Worm (Caenorhabditis elegans) whole organism, late embryonic: Measurements from ENCODE around the gene F08F1.4.

Experiments
- C08G9.2 ChIP-seq: sonication (generic microtip); optimal IDR thresholded peaks from 2 replicates; lab custom pipeline; 2016; ENCODE audit warnings: mild to moderate bottlenecking, missing genetic modification characterization, moderate library complexity, missing compliant biosample characterization
- C38D4.7 ChIP-seq: fragments of 200-800 bp; sonication (Bioruptor generic); optimal IDR thresholded peaks from 2 replicates; lab custom pipeline; 2018; ENCODE audit warnings: mild to moderate bottlenecking, missing genetic modification characterization, moderate library complexity, missing compliant biosample characterization
- K02D7.2 ChIP-seq: sonication (generic microtip); optimal IDR thresholded peaks from 2 replicates; lab custom pipeline; 2017; ENCODE audit warnings: mild to moderate bottlenecking, missing genetic modification characterization, missing compliant biosample characterization
- K09A11.1 ChIP-seq: sonication (generic microtip); optimal IDR thresholded peaks from 2 replicates; lab custom pipeline; 2017; ENCODE audit warnings: antibody characterized with exemption, mild to moderate bottlenecking, missing genetic modification characterization, missing compliant biosample characterization; ENCODE audit not compliant: insufficient read depth
- T23F11.4 ChIP-seq: fragments of 200-800 bp; sonication (Bioruptor generic); optimal IDR thresholded peaks from 2 replicates; lab custom pipeline; 2018; ENCODE audit warnings: mild to moderate bottlenecking, missing genetic modification characterization, missing compliant biosample characterization
- Y22D7AL.16 ChIP-seq: sonication (generic microtip); optimal IDR thresholded peaks from 2 replicates; lab custom pipeline; 2016; ENCODE audit warnings: missing genetic modification characterization, missing compliant biosample characterization
- ahr-1 ChIP-seq: sonication (generic microtip); optimal IDR thresholded peaks from 2 replicates; lab custom pipeline; 2016; ENCODE audit warnings: missing genetic modification characterization, missing compliant biosample characterization
- ama-1 ChIP-seq: fragments of 150-350 bp; optimal IDR thresholded peaks from 2 replicates; lab custom pipeline; 2014
- ceh-18 ChIP-seq: sonication (generic microtip); optimal IDR thresholded peaks from 2 replicates; lab custom pipeline; 2016; ENCODE audit warnings: missing genetic modification characterization, missing compliant biosample characterization
- ceh-19 ChIP-seq: fragments of 200-800 bp; sonication (Bioruptor generic); optimal IDR thresholded peaks from 2 replicates; lab custom pipeline; 2018; ENCODE audit warnings: mild to moderate bottlenecking, missing genetic modification characterization, missing compliant biosample characterization
- ceh-2 ChIP-seq: sonication (generic microtip); optimal IDR thresholded peaks from 2 replicates; lab custom pipeline; 2016; ENCODE audit warnings: missing genotype, missing genetic modification characterization, missing compliant biosample characterization
- ceh-22 ChIP-seq: sonication (generic microtip); optimal IDR thresholded peaks from 2 replicates; lab custom pipeline; 2017; ENCODE audit warnings: missing biosample characterization, missing genetic modification characterization
- ceh-9 ChIP-seq: sonication (generic microtip); optimal IDR thresholded peaks from 2 replicates; lab custom pipeline; 2016; ENCODE audit warnings: mild to moderate bottlenecking, missing genetic modification characterization, inconsistent platforms, missing compliant biosample characterization
- che-1 ChIP-seq: sonication (generic microtip); optimal IDR thresholded peaks from 2 replicates; lab custom pipeline; 2016; ENCODE audit warnings: mild to moderate bottlenecking, missing genetic modification characterization, missing compliant biosample characterization
- dve-1 ChIP-seq: sonication (generic microtip); optimal IDR thresholded peaks from 2 replicates; lab custom pipeline; 2017; ENCODE audit warnings: antibody characterized with exemption, mild to moderate bottlenecking, missing genetic modification characterization, missing compliant biosample characterization
- elt-2 ChIP-seq: sonication (generic microtip); optimal IDR thresholded peaks from 2 replicates; lab custom pipeline; 2016; ENCODE audit warnings: missing genetic modification reagents, missing genetic modification characterization, missing compliant biosample characterization
- ets-4 ChIP-seq: sonication (generic microtip); optimal IDR thresholded peaks from 2 replicates; lab custom pipeline; 2016; ENCODE audit warnings: missing genetic modification characterization, missing compliant biosample characterization
- eyg-1 ChIP-seq: sonication (generic microtip); optimal IDR thresholded peaks from 2 replicates; lab custom pipeline; 2016; ENCODE audit warnings: missing genotype, missing genetic modification characterization, missing compliant biosample characterization
- fax-1 ChIP-seq: sonication (generic microtip); optimal IDR thresholded peaks from 2 replicates; lab custom pipeline; 2016; ENCODE audit warnings: missing genotype, missing genetic modification characterization, missing compliant biosample characterization
- fkh-6 ChIP-seq: sonication (generic microtip); optimal IDR thresholded peaks from 2 replicates; lab custom pipeline; 2016; ENCODE audit warnings: missing genetic modification characterization, missing compliant biosample characterization
- hlh-8 ChIP-seq: sonication (generic microtip); optimal IDR thresholded peaks from 2 replicates; lab custom pipeline; 2016; ENCODE audit warnings: missing genotype, missing genetic modification characterization, missing compliant biosample characterization
- lim-6 ChIP-seq: sonication (generic microtip); optimal IDR thresholded peaks from 2 replicates; lab custom pipeline; 2016; ENCODE audit warnings: missing genetic modification characterization, missing compliant biosample characterization
- lin-11 ChIP-seq: fragments of 200-800 bp; sonication (Bioruptor generic); optimal IDR thresholded peaks from 2 replicates; lab custom pipeline; 2018; ENCODE audit warnings: mild to moderate bottlenecking, missing genetic modification characterization, missing compliant biosample characterization
- mec-3 ChIP-seq: sonication (generic microtip); optimal IDR thresholded peaks from 2 replicates; lab custom pipeline; 2016; ENCODE audit warnings: borderline replicate concordance, missing genetic modification characterization, missing compliant biosample characterization
- nhr-11 ChIP-seq: fragments of 150-350 bp; optimal IDR thresholded peaks from 2 replicates; lab custom pipeline; 2014; ENCODE audit warnings: missing biosample characterization, missing genetic modification characterization
- nhr-232 ChIP-seq: sonication (generic microtip); optimal IDR thresholded peaks from 2 replicates; lab custom pipeline; 2016; ENCODE audit warnings: missing genetic modification characterization, missing compliant biosample characterization
- pat-9 ChIP-seq: fragments of 200-800 bp; sonication (Bioruptor generic); optimal IDR thresholded peaks from 2 replicates; lab custom pipeline; 2018; ENCODE audit warnings: mild to moderate bottlenecking, missing genetic modification characterization, moderate library complexity, missing compliant biosample characterization
- pha-2 ChIP-seq: sonication (generic microtip); optimal IDR thresholded peaks from 2 replicates; lab custom pipeline; 2017; ENCODE audit warnings: mild to moderate bottlenecking, missing genetic modification characterization, missing compliant biosample characterization
- pros-1 ChIP-seq: fragments of 150-350 bp; optimal IDR thresholded peaks from 2 replicates; lab custom pipeline; 2014; ENCODE audit warnings: missing biosample characterization, missing genetic modification reagents, missing genetic modification characterization
- sdc-2 ChIP-seq: sonication (generic microtip); optimal IDR thresholded peaks from 2 replicates; lab custom pipeline; 2016; ENCODE audit warnings: missing genotype, missing genetic modification characterization, missing compliant biosample characterization
- syd-9 ChIP-seq: sonication (generic microtip); optimal IDR thresholded peaks from 2 replicates; lab custom pipeline; 2016; ENCODE audit warnings: mild to moderate bottlenecking, missing genetic modification characterization, moderate library complexity, missing compliant biosample characterization
- tbx-2 ChIP-seq: sonication (generic microtip); optimal IDR thresholded peaks from 2 replicates; lab custom pipeline; 2016; ENCODE audit warnings: missing genetic modification characterization, missing compliant biosample characterization
- ttx-3 ChIP-seq: sonication (generic microtip); optimal IDR thresholded peaks from 2 replicates; lab custom pipeline; 2016; ENCODE audit warnings: missing genetic modification reagents, missing genetic modification characterization, missing compliant biosample characterization
- unc-3 ChIP-seq, 2 experiments: fragments of 200-800 bp in 1 of 2; sonication (Bioruptor generic) in 1 of 2; sonication (generic microtip) in 1 of 2; conservative IDR thresholded peaks in 1 of 2; optimal IDR thresholded peaks in 1 of 2; 2 replicates each; pipeline versions ENCODE4 v1.3.6 to Lab custom; 2016 to 2022; ENCODE audit warnings: missing compliant biosample characterization in 2 of 2, missing genetic modification characterization in 2 of 2, missing genetic modification reagents in 1 of 2
- unc-42 ChIP-seq: sonication (generic microtip); optimal IDR thresholded peaks from 2 replicates; lab custom pipeline; 2016; ENCODE audit warnings: missing genotype, missing genetic modification characterization, missing compliant biosample characterization
- unc-55 ChIP-seq: sonication (generic microtip); optimal IDR thresholded peaks from 2 replicates; lab custom pipeline; 2017; ENCODE audit warnings: missing biosample characterization, missing genetic modification reagents, missing genetic modification characterization
- unc-86 ChIP-seq: sonication (generic microtip); optimal IDR thresholded peaks from 2 replicates; lab custom pipeline; 2016; ENCODE audit warnings: missing genetic modification characterization, missing compliant biosample characterization
- zip-5 ChIP-seq: sonication (generic microtip); optimal IDR thresholded peaks from 2 replicates; lab custom pipeline; 2016; ENCODE audit warnings: missing genetic modification characterization, missing compliant biosample characterization

Gene F08F1.4

ce11 chrX:8438756-8439155, 25.5 kb downstream of the F08F1.4 start:
- no peak for TF ChIP-seq pat-9 (tag; lab: Kevin White, UChicago)
- TF ChIP-seq eyg-1 (tag; lab: Kevin White, UChicago), result no peak
- no peak for TF ChIP-seq ama-1 (lab: Kevin White, UChicago)
- no peak for TF ChIP-seq ceh-9
- no peak for TF ChIP-seq fkh-6 (tag; lab: Kevin White, UChicago)
- no peak for TF ChIP-seq ceh-2 (tag; lab: Kevin White, UChicago)
- no peak for TF ChIP-seq mec-3 (tag; lab: Kevin White, UChicago)
- TF ChIP-seq ets-4 (tag; lab: Kevin White, UChicago), result no peak
- no peak for TF ChIP-seq lim-6 (tag; lab: Kevin White, UChicago)
- no peak for TF ChIP-seq pha-2
- no peak for TF ChIP-seq ceh-19 (GFP tag; lab: Kevin White, UChicago)
- no peak for TF ChIP-seq ceh-18 (tag; lab: Kevin White, UChicago)
- TF ChIP-seq unc-3 (GFP tag; conservative IDR thresholded peaks at IDR 0.05; lab: Robert Waterston, UW), result no peak
- TF ChIP-seq unc-3 (tag; optimal IDR thresholded peaks at IDR 0.05; lab: Kevin White, UChicago), result no peak
- TF ChIP-seq T23F11.4 (GFP tag; lab: Kevin White, UChicago), result no peak
- TF ChIP-seq ahr-1 (tag; lab: Kevin White, UChicago), result no peak
- no peak for TF ChIP-seq nhr-11 (tag; lab: Kevin White, UChicago)
- TF ChIP-seq fax-1 (tag; lab: Kevin White, UChicago), result no peak
- no peak for TF ChIP-seq C08G9.2 (tag; lab: Kevin White, UChicago)
- no peak for TF ChIP-seq ceh-22 (tag; lab: Kevin White, UChicago)
- TF ChIP-seq zip-5 (tag; lab: Kevin White, UChicago), result no peak

- TF ChIP-seq elt-2 (tag; lab: Kevin White, UChicago), result peak; percentile 38
- TF ChIP-seq fax-1 (tag; lab: Kevin White, UChicago), result no peak
Measured at ce11 chrX:8440001-8440735, 26.9 kb downstream of the F08F1.4 start.

ce11 chrX:8444922-8445321, 31.7 kb downstream of the F08F1.4 start:
- no peak for TF ChIP-seq fkh-6 (tag; lab: Kevin White, UChicago)
- no peak for TF ChIP-seq unc-3 (GFP tag; conservative IDR thresholded peaks at IDR 0.05; lab: Robert Waterston, UW)
- no peak for TF ChIP-seq unc-3 (tag; optimal IDR thresholded peaks at IDR 0.05; lab: Kevin White, UChicago)
- TF ChIP-seq tbx-2, result no peak
- TF ChIP-seq unc-42, result peak; percentile 72

- TF ChIP-seq sdc-2 (tag; lab: Kevin White, UChicago) (no peak), ceh-2 (tag; lab: Kevin White, UChicago) (no peak), pha-2 (no peak), syd-9 (no peak)
- TF ChIP-seq, all 69 proteins: peak for 0
Measured at ce11 chrX:8446108-8446507, 32.9 kb downstream of the F08F1.4 start, which contains the start of gene F16F9.1. TSS of gene F16F9.1 (plus strand) at chrX:8446408.

ce11 chrX:8455590-8456166, 42.4 kb downstream of the F08F1.4 start, which contains the start of gene dpy-6:
TSS of gene dpy-6 (minus strand) at chrX:8455640.
- TF ChIP-seq dve-1 (tag; lab: Kevin White, UChicago), result no peak
- TF ChIP-seq Y22D7AL.16 (tag; lab: Kevin White, UChicago), result no peak
- TF ChIP-seq unc-55 (GFP tag; lab: Kevin White, UChicago), result no peak
- TF ChIP-seq ama-1 (lab: Kevin White, UChicago), result no peak
- no peak for TF ChIP-seq ets-4 (tag; lab: Kevin White, UChicago)
- TF ChIP-seq unc-86 (tag; lab: Kevin White, UChicago), result no peak
- no peak for TF ChIP-seq pha-2
- no peak for TF ChIP-seq tbx-2

- TF ChIP-seq ceh-9 (no peak), C38D4.7 (GFP tag; lab: Kevin White, UChicago) (no peak), K02D7.2 (no peak), nhr-232 (tag; lab: Kevin White, UChicago) (no peak), hlh-8 (no peak), unc-86 (tag; lab: Kevin White, UChicago) (no peak), lin-11 (no peak), lim-6 (tag; lab: Kevin White, UChicago) (no peak), pha-2 (no peak), sdc-2 (tag; lab: Kevin White, UChicago) (no peak), K09A11.1 (tag; lab: Kevin White, UChicago) (no peak), pros-1 (tag; lab: Kevin White, UChicago) (no peak), fax-1 (tag; lab: Kevin White, UChicago) (no peak), ttx-3 (tag; lab: Kevin White, UChicago) (no peak), che-1 (tag; lab: Kevin White, UChicago) (no peak), ceh-18 (tag; lab: Kevin White, UChicago) (no peak), ets-4 (tag; lab: Kevin White, UChicago) (no peak), mec-3 (tag; lab: Kevin White, UChicago) (no peak)
Measured at ce11 chrX:8457314-8457713, 44.1 kb downstream of the F08F1.4 start, which contains the start of gene F16F9.3. TSS of gene F16F9.3 (plus strand) at chrX:8457614.
